Worm (Caenorhabditis elegans) whole organism, L3 larva: ENCODE data around the gene sysm-1.

ENCODE experiments used
- ZK546.5 ChIP-seq: sonication (generic microtip); optimal IDR thresholded peaks from 2 replicates; lab custom pipeline; 2017; ENCODE audit warnings: missing biosample characterization, missing genetic modification characterization
- ama-1 ChIP-seq: fragments of 150-350 bp; optimal IDR thresholded peaks from 2 replicates; lab custom pipeline; 2018
- ceh-16 ChIP-seq: sonication (generic microtip); optimal IDR thresholded peaks from 2 replicates; lab custom pipeline; 2017; ENCODE audit warnings: missing biosample characterization, missing genetic modification characterization
- elt-2 ChIP-seq: sonication (generic microtip); optimal IDR thresholded peaks from 2 replicates; lab custom pipeline; 2016; ENCODE audit warnings: missing genetic modification reagents, mild to moderate bottlenecking, missing genetic modification characterization, missing compliant biosample characterization
- elt-3 ChIP-seq, 3 experiments: fragments of 150-350 bp in 1 of 3; sonication (generic microtip) in 2 of 3; optimal IDR thresholded peaks; 2 replicates in 2 of 3; 4 replicates in 1 of 3; lab custom pipeline; 2014 to 2017; ENCODE audit warnings: missing biosample characterization in 3 of 3, missing genetic modification characterization in 3 of 3
- hmg-11 ChIP-seq: sonication (generic microtip); optimal IDR thresholded peaks from 2 replicates; lab custom pipeline; 2016; ENCODE audit warnings: missing genetic modification characterization, missing compliant biosample characterization
- jun-1 ChIP-seq: fragments of 150-350 bp; optimal IDR thresholded peaks from 2 replicates; lab custom pipeline; 2014; ENCODE audit warnings: missing biosample characterization, missing genetic modification reagents, missing genetic modification characterization
- lin-39 ChIP-seq: fragments of 150-350 bp; optimal IDR thresholded peaks from 2 replicates; lab custom pipeline; 2018; ENCODE audit warnings: missing biosample characterization, missing genetic modification reagents, missing genetic modification characterization
- mdl-1 ChIP-seq: fragments of 150-350 bp; optimal IDR thresholded peaks from 2 replicates; lab custom pipeline; 2014; ENCODE audit warnings: missing biosample characterization, missing genetic modification characterization
- nhr-76 ChIP-seq: fragments of 150-350 bp; sonication (generic microtip); optimal IDR thresholded peaks from 5 replicates; lab custom pipeline; 2014; ENCODE audit warnings: missing biosample characterization, missing genetic modification characterization
- pha-4 ChIP-seq: fragments of 150-350 bp; optimal IDR thresholded peaks from 2 replicates; lab custom pipeline; 2014; ENCODE audit warnings: missing biosample characterization, missing genetic modification reagents, missing genetic modification characterization
- ztf-11 ChIP-seq: fragments of 150-350 bp; optimal IDR thresholded peaks from 2 replicates; lab custom pipeline; 2014; ENCODE audit warnings: missing biosample characterization, missing genetic modification characterization
- ztf-4 ChIP-seq: fragments of 150-350 bp; optimal IDR thresholded peaks from 2 replicates; lab custom pipeline; 2014; ENCODE audit warnings: missing biosample characterization, missing genetic modification characterization

DNA sequence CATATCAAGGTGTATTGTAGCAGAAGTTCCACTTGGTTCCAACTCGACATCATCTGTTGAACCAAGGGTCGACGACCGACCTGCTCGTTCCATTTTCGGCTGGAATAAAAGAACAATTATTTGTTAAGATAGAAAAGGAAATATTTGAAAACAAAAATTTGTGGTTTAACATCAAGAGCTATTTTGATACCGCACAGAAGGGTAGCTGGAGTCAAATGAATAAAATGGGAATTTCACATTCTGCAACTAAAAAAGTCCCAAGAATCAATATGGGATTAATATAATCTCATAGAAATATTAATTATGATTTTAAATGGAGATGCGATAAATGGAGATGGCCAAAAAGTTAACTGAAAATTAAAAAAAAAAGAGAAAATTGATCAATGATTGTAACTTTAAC, 15.5 kb upstream of the sysm-1 start, which contains the start of gene clh-5:
- TF ChIP-seq lin-39 (tag; lab: Kevin White, UChicago), result no peak
- TF ChIP-seq ama-1, result no peak
- no peak for TF ChIP-seq hmg-11 (tag; lab: Kevin White, UChicago)
- TF ChIP-seq ZK546.5 (tag; lab: Kevin White, UChicago), result no peak
- no peak for TF ChIP-seq nhr-76
- TF ChIP-seq elt-2 (tag; lab: Kevin White, UChicago), result no peak
- TF ChIP-seq ztf-11 (tag; lab: Kevin White, UChicago), result no peak
- TF ChIP-seq elt-3 (tag; optimal IDR thresholded peaks at IDR 0.05; lab: Kevin White, UChicago), result no peak
- no peak for TF ChIP-seq mdl-1
- no peak for TF ChIP-seq ceh-16 (tag; lab: Kevin White, UChicago)
- no peak for TF ChIP-seq ztf-4
- no peak for TF ChIP-seq jun-1
- no peak for TF ChIP-seq pha-4 (tag; lab: Kevin White, UChicago)
